Fruit fly (Drosophila melanogaster) Kc167 (cell line): ENCODE measurements around the gene vanin-like.

Source experiments
- Myc ChIP-seq: fragments of >200 bp; optimal IDR thresholded peaks from 2 replicates; lab custom pipeline; 2017; ENCODE audit warnings: missing external identifiers
- Sin3A ChIP-seq: fragments of >200 bp; optimal IDR thresholded peaks from 2 replicates; lab custom pipeline; 2018; ENCODE audit warnings: missing external identifiers
- h ChIP-seq: fragments of >200 bp; optimal IDR thresholded peaks from 3 replicates; lab custom pipeline; 2018; ENCODE audit warnings: missing external identifiers
- insv ChIP-seq: fragments of >200 bp; optimal IDR thresholded peaks from 3 replicates; lab custom pipeline; 2018; ENCODE audit warnings: missing external identifiers
- psq ChIP-seq: fragments of >200 bp; optimal IDR thresholded peaks from 2 replicates; lab custom pipeline; 2017; ENCODE audit warnings: missing external identifiers
- ttk ChIP-seq: sonication (Bioruptor generic); optimal IDR thresholded peaks from 2 replicates; lab custom pipeline; 2017; ENCODE audit warnings: missing external identifiers

The vanin-like gene

DNA sequence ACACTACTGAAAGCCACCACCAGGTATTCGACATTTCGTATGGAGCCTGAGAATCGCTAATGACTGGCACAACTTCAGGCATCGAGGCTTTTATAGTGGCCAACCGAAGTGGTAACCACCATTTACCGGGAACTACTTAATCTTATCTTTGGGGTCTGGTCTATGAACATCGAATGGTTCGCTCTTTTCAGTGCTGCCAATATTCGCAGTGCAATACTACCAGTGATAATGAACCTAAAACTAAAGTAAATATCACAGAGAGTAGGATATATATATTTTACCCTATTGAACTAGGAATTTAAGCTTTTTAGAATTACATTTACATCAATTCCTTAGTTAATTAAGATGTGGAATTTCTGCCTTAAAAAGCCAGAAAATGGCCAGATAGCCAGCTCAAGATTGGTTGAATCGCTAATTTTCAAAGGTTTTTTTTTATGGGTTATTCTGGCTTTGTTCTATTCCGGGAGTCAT, at the start of gene vanin-like:
TSS of gene vanin-like (minus strand) at position 51 of the 471 bp plus-strand sequence.
- TF ChIP-seq h (lab: Kevin White, UChicago) (no peak), psq (lab: Kevin White, UChicago) (no peak), ttk (lab: Kevin White, UChicago) (no peak)

DNA sequence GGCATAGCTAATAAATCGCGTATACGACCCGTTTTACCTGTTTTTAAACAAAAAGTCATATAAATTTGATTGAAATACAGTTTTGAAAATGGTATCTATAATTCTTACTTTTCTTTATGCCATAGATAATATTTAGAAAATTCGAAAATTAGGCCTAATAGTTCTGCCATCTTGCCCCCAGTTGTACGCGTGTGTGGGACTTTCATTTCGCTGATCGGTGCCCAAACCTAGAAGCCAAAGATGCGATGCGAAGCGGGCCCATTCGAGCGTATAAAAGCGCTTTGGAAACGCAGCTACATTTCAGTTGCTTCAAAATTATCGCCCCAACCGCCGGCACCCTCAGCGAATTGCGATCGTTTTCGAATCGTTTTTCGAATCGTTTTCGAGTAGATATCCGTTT, 34.7 kb upstream of the vanin-like start, which contains the start of gene CG14445:
TSS of gene CG14445 (plus strand) at position 301 of the 400 bp plus-strand sequence.
- TF ChIP-seq h (lab: Kevin White, UChicago) (no peak), psq (lab: Kevin White, UChicago) (no peak)

DNA sequence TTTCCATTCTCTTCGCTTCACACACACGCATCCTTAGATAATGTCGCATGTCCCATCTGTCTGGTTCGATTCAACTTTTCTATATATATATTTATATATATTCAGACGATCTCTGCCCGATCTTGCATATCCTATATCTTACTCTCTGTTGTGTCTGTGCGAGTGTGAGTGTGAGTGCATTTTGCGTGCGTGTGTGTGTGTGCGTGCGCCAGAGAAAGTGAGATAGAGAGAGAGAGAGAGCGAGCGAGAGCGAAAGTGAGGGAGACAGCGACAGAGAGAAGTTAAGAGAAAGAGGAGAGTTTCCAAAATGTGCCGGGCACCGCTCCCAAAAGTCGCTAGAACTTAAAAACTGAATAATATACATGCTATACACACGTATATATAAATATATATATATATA, 29.4 kb upstream of the vanin-like start:
- TF ChIP-seq psq (lab: Kevin White, UChicago) (no peak), insv (lab: Kevin White, UChicago) (no peak), Myc (lab: Kevin White, UChicago) (no peak), ttk (lab: Kevin White, UChicago) (no peak)

DNA sequence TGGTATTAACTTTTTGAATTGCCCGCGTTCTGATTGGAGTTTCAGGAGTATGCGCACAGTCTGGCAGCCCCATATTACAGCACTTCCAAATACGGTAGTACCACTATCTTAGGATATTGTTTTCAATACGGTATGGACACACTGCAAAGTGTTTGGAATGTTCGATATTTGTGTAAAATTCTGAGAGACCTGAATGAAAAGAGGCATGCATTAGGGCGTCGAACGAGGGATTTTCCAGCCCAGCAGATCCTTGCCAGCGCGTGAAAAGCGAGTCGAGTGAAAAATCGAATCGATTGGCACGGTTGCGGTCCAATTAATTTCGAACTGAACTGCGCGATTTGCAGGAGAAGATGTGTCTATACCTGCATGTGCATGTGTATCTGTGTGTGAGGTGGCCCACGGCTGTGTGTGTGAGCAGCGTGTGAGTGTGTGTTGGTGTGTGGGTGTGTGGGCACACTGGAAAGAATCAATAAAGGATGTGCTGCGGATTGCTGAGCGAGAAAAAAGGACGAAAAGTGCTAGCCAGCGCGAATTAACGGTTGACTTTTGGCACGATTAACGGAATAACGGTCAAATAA, 23.2 kb upstream of the vanin-like start, which contains the start of gene dtn:
TSS of gene dtn (plus strand) at position 176 of the 578 bp plus-strand sequence.
- TF ChIP-seq Sin3A (lab: Kevin White, UChicago) (no peak), insv (lab: Kevin White, UChicago) (no peak), psq (lab: Kevin White, UChicago) (no peak), h (lab: Kevin White, UChicago) (no peak), ttk (lab: Kevin White, UChicago) (no peak)

DNA sequence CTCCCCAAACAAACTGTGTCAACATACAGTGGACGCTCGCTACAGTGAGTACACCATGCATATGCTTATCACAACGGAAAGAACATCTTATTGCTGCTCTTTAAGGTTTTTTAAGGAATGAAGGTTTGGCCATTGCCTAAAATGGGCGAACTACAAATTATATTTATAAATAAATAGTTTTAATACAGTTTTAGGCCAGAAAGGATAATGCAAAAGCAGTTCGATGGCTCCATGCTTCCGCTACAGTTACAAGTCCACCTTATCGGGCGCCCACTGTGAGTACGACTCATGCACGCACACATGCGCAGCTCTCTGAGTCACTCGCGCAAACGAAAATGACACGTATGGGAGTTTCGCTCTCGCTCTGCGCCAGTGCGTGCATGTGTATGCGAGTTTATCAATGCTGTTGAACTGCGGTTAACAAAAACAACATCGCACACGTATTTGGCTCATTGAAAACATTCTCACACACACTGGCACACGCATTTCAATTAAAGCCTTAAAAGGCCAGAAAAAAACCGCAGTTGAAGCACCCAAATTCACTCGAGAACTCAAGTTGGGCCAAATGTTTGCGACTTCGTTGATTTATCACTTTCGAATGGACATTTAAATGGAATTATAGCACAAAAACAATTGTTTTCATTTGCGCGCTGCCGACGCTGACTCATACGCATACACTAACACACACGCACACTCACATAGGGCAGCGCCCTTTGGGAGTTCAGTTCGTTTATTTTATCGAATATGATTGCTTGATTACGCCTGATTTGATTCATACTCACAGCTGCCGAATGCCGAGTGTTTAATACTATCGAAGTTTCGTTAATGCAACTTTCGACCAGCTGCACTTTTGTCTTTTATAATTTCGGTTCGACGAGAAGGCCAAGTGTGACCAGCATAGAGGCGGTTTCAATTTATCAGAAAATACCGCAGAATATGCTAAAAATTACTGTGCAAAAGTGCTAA, 22.1 kb upstream of the vanin-like start, which contains the start of gene sqh:
TSS of gene sqh (minus strand) at position 916 of the 966 bp plus-strand sequence.
- TF ChIP-seq Myc (lab: Kevin White, UChicago): no peak
- TF ChIP-seq psq (lab: Kevin White, UChicago): no peak
- TF ChIP-seq insv (lab: Kevin White, UChicago): no peak

DNA sequence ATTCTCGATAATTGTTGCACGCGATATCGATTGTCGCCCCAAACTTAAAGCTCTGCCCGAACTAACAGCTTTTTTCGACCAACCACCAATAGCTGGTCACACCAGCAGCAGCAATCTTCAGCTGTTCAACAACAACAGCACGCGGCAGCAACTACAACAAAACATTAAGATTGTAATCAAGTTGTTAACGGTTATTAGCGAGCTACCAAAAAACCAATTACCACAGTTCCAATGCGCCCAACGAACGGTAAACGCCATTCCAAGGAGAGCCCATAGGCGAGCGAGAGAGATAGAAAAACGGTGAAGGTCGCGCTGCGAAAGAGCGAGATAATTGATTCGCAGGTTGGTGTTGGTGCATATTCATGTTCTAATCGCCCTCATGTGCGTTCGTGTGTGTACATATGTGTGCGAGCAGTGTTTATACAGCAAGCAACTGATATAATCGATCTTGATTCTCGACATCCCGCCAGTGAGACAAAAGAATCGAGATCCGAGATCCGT, 17.5 kb upstream of the vanin-like start, which contains the start of gene Efr:
TSS of gene Efr (plus strand) at position 113 of the 501 bp plus-strand sequence.
- TF ChIP-seq ttk (lab: Kevin White, UChicago) (no peak), Sin3A (lab: Kevin White, UChicago) (no peak), h (lab: Kevin White, UChicago) (no peak), insv (lab: Kevin White, UChicago) (no peak), psq (lab: Kevin White, UChicago) (no peak), Myc (lab: Kevin White, UChicago) (no peak)

DNA sequence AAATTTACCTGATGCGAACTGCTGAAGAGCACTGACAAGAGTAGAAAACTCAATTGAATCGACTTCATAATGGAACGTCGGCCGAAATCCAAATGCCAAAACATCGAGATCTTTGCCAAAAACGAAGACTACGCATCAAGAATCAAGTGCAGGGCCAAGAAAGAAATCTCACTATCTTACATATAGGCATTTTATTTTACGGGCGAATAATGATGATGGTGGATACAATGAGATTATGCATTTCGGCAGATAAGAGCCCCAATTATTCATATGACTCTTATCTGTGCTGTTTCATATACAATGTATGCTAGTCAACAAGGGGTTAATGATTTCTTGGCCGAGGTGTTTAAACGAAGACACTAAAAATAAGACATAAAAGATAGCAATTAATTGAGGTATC, 16.9 kb upstream of the vanin-like start, which contains the start of gene Btnd:
TSS of gene Btnd (minus strand) at position 101 of the 400 bp plus-strand sequence.
- TF ChIP-seq insv (lab: Kevin White, UChicago) (no peak), h (lab: Kevin White, UChicago) (no peak)

DNA sequence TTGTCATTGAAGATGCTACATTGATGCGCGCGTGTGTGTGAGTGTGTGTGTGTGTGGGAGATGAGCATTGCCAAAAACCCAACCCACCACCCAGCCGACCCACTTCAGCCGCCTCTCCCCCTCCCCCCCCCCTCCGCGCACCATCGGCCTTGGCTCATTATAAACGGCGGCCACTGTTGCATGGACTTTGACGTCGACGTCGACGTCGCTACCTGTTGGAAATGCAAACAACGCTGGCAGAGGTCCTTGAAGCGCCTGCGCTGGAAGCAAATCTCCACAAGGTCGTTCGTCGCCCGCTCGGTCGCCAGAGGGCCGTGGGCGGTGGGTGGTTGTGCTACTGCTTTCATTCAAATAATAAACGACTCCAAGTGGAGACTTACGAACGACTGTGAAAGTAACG, 14.3 kb upstream of the vanin-like start:
- TF ChIP-seq insv (lab: Kevin White, UChicago) (no peak), h (lab: Kevin White, UChicago) (no peak), psq (lab: Kevin White, UChicago) (no peak), Sin3A (lab: Kevin White, UChicago) (no peak), ttk (lab: Kevin White, UChicago) (no peak), Myc (lab: Kevin White, UChicago) (no peak)

DNA sequence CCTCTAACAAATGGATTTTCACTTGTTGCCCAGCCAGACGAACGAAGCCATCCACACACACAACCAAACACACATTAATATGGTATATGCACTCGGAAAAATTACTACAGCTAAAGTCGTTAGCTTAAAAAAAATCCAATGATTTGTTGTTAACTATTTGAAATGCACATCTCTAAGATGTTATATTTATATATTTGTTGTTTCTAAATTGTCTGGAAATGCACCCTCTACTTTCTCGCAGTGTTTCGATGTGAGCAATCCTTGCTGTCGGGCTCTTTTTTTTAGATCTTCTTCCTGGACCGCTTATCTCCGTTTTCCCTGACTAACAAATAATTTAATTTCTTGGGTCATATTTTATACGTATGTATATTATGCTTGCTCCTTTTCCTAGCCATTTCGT, 2.7 kb upstream of the vanin-like start:
- no peak for TF ChIP-seq psq (lab: Kevin White, UChicago)
- no peak for TF ChIP-seq insv (lab: Kevin White, UChicago)
- no peak for TF ChIP-seq Sin3A (lab: Kevin White, UChicago)
- no peak for TF ChIP-seq h (lab: Kevin White, UChicago)
- TF ChIP-seq Myc (lab: Kevin White, UChicago): no peak
- no peak for TF ChIP-seq ttk (lab: Kevin White, UChicago)

DNA sequence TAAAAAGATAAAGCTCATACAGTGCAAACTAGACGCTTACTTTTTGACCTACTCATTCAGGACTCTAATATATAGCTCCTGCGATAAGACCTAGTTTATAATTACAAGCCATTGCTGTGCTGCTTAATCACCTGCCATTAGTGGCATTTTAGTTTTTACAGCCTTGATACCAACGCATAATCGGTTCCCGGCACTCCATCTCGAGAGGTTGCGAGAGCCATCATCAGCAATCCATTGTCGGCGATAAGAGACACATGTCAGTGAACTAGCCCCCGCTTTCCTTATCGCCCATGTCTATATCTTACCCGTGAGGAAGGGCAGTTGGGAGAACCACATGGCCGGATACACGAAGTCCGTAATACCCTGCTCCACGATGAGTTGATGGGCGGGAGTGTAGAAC, 900 bp downstream of the vanin-like start:
- TF ChIP-seq Myc (lab: Kevin White, UChicago) (no peak), insv (lab: Kevin White, UChicago) (no peak), ttk (lab: Kevin White, UChicago) (no peak), psq (lab: Kevin White, UChicago) (no peak), Sin3A (lab: Kevin White, UChicago) (no peak)

DNA sequence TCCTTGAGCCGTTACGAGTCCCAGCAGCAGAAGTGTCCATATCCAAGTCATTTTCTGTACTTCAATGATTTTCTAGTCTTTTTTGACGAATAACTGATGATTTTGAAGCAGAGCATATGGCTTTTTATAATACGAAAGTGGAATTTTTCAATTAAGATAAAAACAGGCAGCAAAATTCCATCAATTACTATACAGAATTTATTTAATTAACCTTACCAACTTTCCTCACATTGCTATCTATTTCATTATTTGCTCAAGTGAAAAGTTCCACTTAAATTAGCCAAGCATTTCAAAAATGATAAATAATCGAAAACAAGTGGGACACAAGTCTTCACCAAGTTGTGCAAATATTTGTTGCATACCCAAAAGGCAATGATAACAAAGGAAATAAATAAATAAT, 2.6 kb downstream of the vanin-like start, which contains the start of gene CG43090:
TSS of gene CG43090 (minus strand) at position 101 of the 400 bp plus-strand sequence.
- no peak for TF ChIP-seq Sin3A (lab: Kevin White, UChicago)
- TF ChIP-seq ttk (lab: Kevin White, UChicago): no peak
- no peak for TF ChIP-seq psq (lab: Kevin White, UChicago)
- TF ChIP-seq Myc (lab: Kevin White, UChicago): no peak
- no peak for TF ChIP-seq insv (lab: Kevin White, UChicago)
- TF ChIP-seq h (lab: Kevin White, UChicago): no peak
